Worm (Caenorhabditis elegans): Measurements from ENCODE around the gene F29G9.1.

DNA sequence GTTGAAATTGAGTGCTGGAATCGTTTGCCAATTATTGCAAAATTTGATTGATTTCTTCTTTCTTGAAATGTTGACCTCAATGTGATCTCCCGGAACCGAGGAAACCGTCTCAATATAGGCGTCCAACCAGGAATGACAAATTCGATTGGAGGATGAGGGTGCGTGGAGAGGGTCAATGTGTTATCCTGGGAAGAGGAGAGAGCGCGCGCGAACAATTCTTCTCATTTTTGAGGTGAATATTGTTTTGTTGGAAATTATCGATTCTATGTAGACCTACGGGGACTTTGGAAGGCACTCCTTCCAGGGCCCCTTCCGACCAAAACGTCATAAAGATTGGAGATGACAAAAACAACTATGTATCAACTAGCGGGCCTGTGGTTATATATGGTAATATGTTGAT, 2.4 kb upstream of the F29G9.1 start:
- no peak for TF ChIP-seq ceh-82 (tag; optimal IDR thresholded peaks at IDR 0.05)
- TF ChIP-seq lsy-2 (tag; optimal IDR thresholded peaks at IDR 0.05), result no peak
- no peak for TF ChIP-seq attf-4 (tag; optimal IDR thresholded peaks at IDR 0.05)
- no peak for TF ChIP-seq pha-4 (GFP tag; IDR thresholded peaks at IDR 0.05)
- TF ChIP-seq pha-4 (tag; optimal IDR thresholded peaks at IDR 0.05), result no peak
- TF ChIP-seq jun-1 (tag; optimal IDR thresholded peaks at IDR 0.05), result no peak
- no peak for TF ChIP-seq ces-1 (GFP tag; optimal IDR thresholded peaks at IDR 0.05)
- TF ChIP-seq ceh-62 (tag; optimal IDR thresholded peaks at IDR 0.05), result no peak
- no peak for TF ChIP-seq lin-38 (GFP tag; IDR thresholded peaks at IDR 0.05)
- TF ChIP-seq aly-2 (tag; optimal IDR thresholded peaks at IDR 0.05), result no peak
- TF ChIP-seq egl-27 (tag; optimal IDR thresholded peaks at IDR 0.05), result no peak
- no peak for TF ChIP-seq zfp-2 (tag; optimal IDR thresholded peaks at IDR 0.05)
- TF ChIP-seq mep-1 (tag; optimal IDR thresholded peaks at IDR 0.05), result no peak
- no peak for TF ChIP-seq pqm-1 (tag; optimal IDR thresholded peaks at IDR 0.05)
